Fruit fly (Drosophila melanogaster) whole organism, adult: ENCODE data around the gene CG4066.

Source experiments
- CG11617 ChIP-seq: fragments of 200-800 bp; sonication (Bioruptor generic); optimal IDR thresholded peaks from 2 replicates; lab custom pipeline; 2017; ENCODE audit warnings: mild to moderate bottlenecking, missing biosample characterization, missing genetic modification reagents, missing genetic modification characterization
- CG14711 ChIP-seq: fragments of 200-800 bp; sonication (Bioruptor generic); optimal IDR thresholded peaks from 2 replicates; lab custom pipeline; 2018; ENCODE audit warnings: missing biosample characterization, mild to moderate bottlenecking, missing genetic modification characterization, moderate library complexity
- CG1620 ChIP-seq: fragments of 200-800 bp; sonication (Bioruptor generic); optimal IDR thresholded peaks from 2 replicates; lab custom pipeline; 2016; ENCODE audit warnings: missing biosample characterization, missing genetic modification characterization
- CG5204 ChIP-seq: fragments of 200-800 bp; sonication (Bioruptor generic); optimal IDR thresholded peaks from 2 replicates; lab custom pipeline; 2016; ENCODE audit warnings: missing biosample characterization, missing genetic modification characterization
- CG7045 ChIP-seq: fragments of 200-800 bp; sonication (Bioruptor generic); optimal IDR thresholded peaks from 2 replicates; lab custom pipeline; 2017; ENCODE audit warnings: missing biosample characterization, mild to moderate bottlenecking, missing genetic modification characterization
- CG7101 ChIP-seq: fragments of 200-800 bp; sonication (Bioruptor generic); optimal IDR thresholded peaks from 2 replicates; lab custom pipeline; 2018; ENCODE audit warnings: missing biosample characterization, mild to moderate bottlenecking, missing genetic modification characterization, moderate library complexity
- Clk ChIP-seq: fragments of 200-800 bp; sonication (Bioruptor generic); optimal IDR thresholded peaks from 2 replicates; lab custom pipeline; 2017; ENCODE audit warnings: missing biosample characterization, missing genetic modification characterization
- Crg-1 ChIP-seq: fragments of 200-800 bp; sonication (Bioruptor generic); optimal IDR thresholded peaks from 2 replicates; lab custom pipeline; 2016; ENCODE audit warnings: missing biosample characterization, missing genetic modification characterization
- Hr96 ChIP-seq: fragments of 200-800 bp; sonication (Bioruptor generic); optimal IDR thresholded peaks from 2 replicates; lab custom pipeline; 2016; ENCODE audit warnings: missing biosample characterization, missing genetic modification characterization
- Mnt ChIP-seq: fragments of 200-800 bp; sonication (Bioruptor generic); optimal IDR thresholded peaks from 2 replicates; lab custom pipeline; 2016; ENCODE audit warnings: missing biosample characterization, mild to moderate bottlenecking, missing genetic modification characterization
- bab1 ChIP-seq: fragments of 200-800 bp; sonication (Bioruptor generic); optimal IDR thresholded peaks from 3 replicates; lab custom pipeline; 2019; ENCODE audit warnings: missing biosample characterization, mild to moderate bottlenecking, missing genetic modification characterization, moderate library complexity
- cic ChIP-seq: fragments of 200-800 bp; sonication (Bioruptor generic); optimal IDR thresholded peaks from 2 replicates; lab custom pipeline; 2017; ENCODE audit warnings: missing biosample characterization, mild to moderate bottlenecking, missing genetic modification characterization, moderate library complexity
- cnc ChIP-seq, 2 experiments: fragments of >200 bp; optimal IDR thresholded peaks; 2 replicates each; lab custom pipeline; 2017
- kay ChIP-seq: fragments of 200-800 bp; sonication (Bioruptor generic); peaks from one replicate; lab custom pipeline; 2016; ENCODE audit warnings: missing biosample characterization, missing genetic modification characterization, borderline replicate concordance
- ovo ChIP-seq: fragments of 200-800 bp; sonication (Bioruptor generic); optimal IDR thresholded peaks from 2 replicates; lab custom pipeline; 2016; ENCODE audit warnings: missing biosample characterization, missing genetic modification characterization
- pad ChIP-seq: fragments of 200-800 bp; sonication (Bioruptor generic); optimal IDR thresholded peaks from 3 replicates; lab custom pipeline; 2017; ENCODE audit warnings: missing biosample characterization, missing genetic modification characterization, mild to moderate bottlenecking, moderate library complexity, missing genetic modification reagents
- tj ChIP-seq: fragments of 200-800 bp; sonication (Bioruptor generic); optimal IDR thresholded peaks from 3 replicates; lab custom pipeline; 2017; ENCODE audit warnings: missing biosample characterization, mild to moderate bottlenecking, missing genetic modification characterization, moderate library complexity
- toe ChIP-seq: fragments of 200-800 bp; sonication (Bioruptor generic); optimal IDR thresholded peaks from 2 replicates; lab custom pipeline; 2016; ENCODE audit warnings: missing biosample characterization, missing genetic modification characterization

CG4066 gene

dm6 chr3R:12350497-12350896 lies 39.3 kb downstream of the CG4066 start, which contains the start of gene CG10038:
CG10038 (minus strand) TSS chr3R:12350644.
- TF ChIP-seq bab1 (GFP tag; lab: Kevin White, UChicago) (peak; percentile 39), ovo (no peak), toe (GFP tag; lab: Kevin White, UChicago) (peak; percentile 27), CG7045 (no peak), CG1620 (GFP tag; lab: Kevin White, UChicago) (peak; percentile 4)

dm6 chr3R:12352003-12352402 lies 40.9 kb downstream of the CG4066 start, which contains the start of gene CG10041:
CG10041 (minus strand) TSS chr3R:12352103.
- TF ChIP-seq CG1620 (GFP tag; lab: Kevin White, UChicago) = no peak

- TF ChIP-seq Mnt (GFP tag; lab: Kevin White, UChicago) (peak; percentile 31), bab1 (GFP tag; lab: Kevin White, UChicago) (peak; percentile 19), pad (GFP tag; lab: Kevin White, UChicago) (no peak), CG11617 (GFP tag; lab: Kevin White, UChicago) (no peak)
These were observed 44.9 kb downstream of the CG4066 start, which contains the start of gene MBD-R2 for dm6 chr3R:12356044-12356443. MBD-R2 (minus strand) TSS chr3R:12356265.

DNA sequence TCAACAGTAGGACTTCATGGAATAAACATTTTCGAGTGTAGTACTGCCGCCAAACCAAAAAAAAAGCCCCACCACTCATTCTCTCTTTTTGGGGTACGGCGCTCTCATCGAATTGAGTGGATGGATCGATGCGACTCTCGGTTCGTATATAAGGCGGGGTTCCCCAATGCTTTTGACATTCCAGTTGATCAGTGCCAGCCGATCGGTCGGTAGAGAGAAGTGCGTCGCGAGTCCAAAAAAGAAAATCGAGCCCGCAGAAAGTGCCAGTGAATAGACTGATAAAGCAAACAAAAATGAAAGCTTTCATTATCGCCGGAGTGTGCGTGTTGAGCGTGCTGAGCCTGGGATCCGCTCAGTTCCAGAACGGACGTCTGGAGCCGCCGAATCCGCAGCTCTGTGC lies 48.7 kb downstream of the CG4066 start, which contains the start of gene CG4115:
Gene CG4115 (plus strand): TSS at position 172 of the 400 bp plus-strand sequence.
- TF ChIP-seq pad (GFP tag; lab: Kevin White, UChicago) (no peak), ovo (no peak), bab1 (GFP tag; lab: Kevin White, UChicago) (no peak), CG1620 (GFP tag; lab: Kevin White, UChicago) (no peak), Mnt (GFP tag; lab: Kevin White, UChicago) (no peak), cic (GFP tag; lab: Kevin White, UChicago) (no peak)

- TF ChIP-seq Hr96 = no peak
- TF ChIP-seq Clk (GFP tag; lab: Kevin White, UChicago) = no peak
- no peak for TF ChIP-seq toe (GFP tag; lab: Kevin White, UChicago)
- TF ChIP-seq pad (GFP tag; lab: Kevin White, UChicago) = no peak
- no peak for TF ChIP-seq CG7045
- TF ChIP-seq CG14711 (tag; lab: Kevin White, UChicago) = no peak
- TF ChIP-seq Mnt (GFP tag; lab: Kevin White, UChicago) = no peak
- no peak for TF ChIP-seq cnc (optimal IDR thresholded peaks at IDR 0.05; lab: Kevin White, UChicago)
- TF ChIP-seq Crg-1 (GFP tag; lab: Kevin White, UChicago) = no peak
- no peak for TF ChIP-seq cic (GFP tag; lab: Kevin White, UChicago)
- TF ChIP-seq tj = no peak
- TF ChIP-seq ovo = no peak
- TF ChIP-seq CG11617 (GFP tag; lab: Kevin White, UChicago) = no peak
- no peak for TF ChIP-seq CG5204 (GFP tag; lab: Kevin White, UChicago)
- no peak for TF ChIP-seq CG7101 (tag; lab: Kevin White, UChicago)
- TF ChIP-seq kay (GFP tag; lab: Kevin White, UChicago) = no peak
- TF ChIP-seq bab1 (GFP tag; lab: Kevin White, UChicago) = no peak
These were observed 50.9 kb downstream of the CG4066 start for dm6 chr3R:12361962-12362497.
